Fruit fly (Drosophila melanogaster): ENCODE data around the gene Rheb.

The Rheb gene

dm6 chr3R:5601044-5601523 lies 32.4 kb downstream of the Rheb start, which contains the start of the genes kra and SecS (continued):
- TF ChIP-seq unpg (GFP tag; optimal IDR thresholded peaks at IDR 0.05) (peak; percentile 62), H2.0 (GFP tag; IDR thresholded peaks at IDR 0.05) (no peak), B-H2 (GFP tag; optimal IDR thresholded peaks at IDR 0.05) (peak; percentile 58), CG7839 (tag; optimal IDR thresholded peaks at IDR 0.05) (no peak), oc (tag; optimal IDR thresholded peaks at IDR 0.05) (no peak), hth (optimal IDR thresholded peaks at IDR 0.05) (no peak), Oli (tag; optimal IDR thresholded peaks at IDR 0.05) (no peak), CG11085 (GFP tag; IDR thresholded peaks at IDR 0.05) (no peak), CG12391 (tag; optimal IDR thresholded peaks at IDR 0.05) (peak; percentile 74), ttk (GFP tag; IDR thresholded peaks at IDR 0.05) (no peak), HLH4C (GFP tag; IDR thresholded peaks at IDR 0.05; ENCODE audit: partially characterized antibody) (no peak), CG6654 (GFP tag; optimal IDR thresholded peaks at IDR 0.05) (peak; percentile 31), CG8944 (GFP tag; optimal IDR thresholded peaks at IDR 0.05) (peak; percentile 32), gem (tag; optimal IDR thresholded peaks at IDR 0.05) (peak; percentile 75), dan (GFP tag; IDR thresholded peaks at IDR 0.05) (no peak), Atf3 (GFP tag; optimal IDR thresholded peaks at IDR 0.05) (no peak), CG12236 (GFP tag; optimal IDR thresholded peaks at IDR 0.05) (no peak), CG18619 (GFP tag; optimal IDR thresholded peaks at IDR 0.05) (peak; percentile 51), CG9215 (GFP tag; IDR thresholded peaks at IDR 0.05) (no peak), Mes4 (GFP tag; optimal IDR thresholded peaks at IDR 0.05) (no peak), emc (GFP tag; optimal IDR thresholded peaks at IDR 0.05) (no peak), Myb (GFP tag; optimal IDR thresholded peaks at IDR 0.05) (peak; percentile 80), CG32772 (GFP tag; IDR thresholded peaks at IDR 0.05) (no peak), CG8359 (GFP tag; optimal IDR thresholded peaks at IDR 0.05; ENCODE audit: borderline replicate concordance) (no peak), CG11093 (GFP tag; IDR thresholded peaks at IDR 0.05) (no peak), YL-1 (GFP tag; optimal IDR thresholded peaks at IDR 0.05) (peak; percentile 77), pita (GFP tag; optimal IDR thresholded peaks at IDR 0.05) (no peak), CG9797 (GFP tag; optimal IDR thresholded peaks at IDR 0.05) (peak; percentile 97), psq (GFP tag; optimal IDR thresholded peaks at IDR 0.05) (no peak), CG3281 (GFP tag; optimal IDR thresholded peaks at IDR 0.05) (peak; percentile 62), CG8388 (GFP tag; optimal IDR thresholded peaks at IDR 0.05) (peak; percentile 21), hb (GFP tag; IDR thresholded peaks at IDR 0.05; ENCODE audit: partially characterized antibody) (no peak), vvl (GFP tag; IDR thresholded peaks at IDR 0.05) (no peak), Tbp (GFP tag; optimal IDR thresholded peaks at IDR 0.05) (no peak), CG17328 (GFP tag; IDR thresholded peaks at IDR 0.05) (no peak), Vsx1 (GFP tag; optimal IDR thresholded peaks at IDR 0.05) (no peak), Bdp1 (GFP tag; optimal IDR thresholded peaks at IDR 0.05) (peak; percentile 18), Bgb (GFP tag; IDR thresholded peaks at IDR 0.05; ENCODE audit: partially characterized antibody) (no peak), hbn (GFP tag; IDR thresholded peaks at IDR 0.05; ENCODE audit: partially characterized antibody) (no peak), CG31388 (GFP tag; optimal IDR thresholded peaks at IDR 0.05) (no peak), CG12769 (tag; optimal IDR thresholded peaks at IDR 0.05) (no peak), Blimp-1 (GFP tag; optimal IDR thresholded peaks at IDR 0.05) (peak; percentile 71), CG1024 (GFP tag; IDR thresholded peaks at IDR 0.05) (no peak), CG9932 (GFP tag; IDR thresholded peaks at IDR 0.05) (no peak), CG8765 (GFP tag; IDR thresholded peaks at IDR 0.05) (no peak), btn (GFP tag; optimal IDR thresholded peaks at IDR 0.05) (no peak), Fer2 (tag; optimal IDR thresholded peaks at IDR 0.05) (peak; percentile 60), br (optimal IDR thresholded peaks at IDR 0.05) (no peak), D19B (GFP tag; optimal IDR thresholded peaks at IDR 0.05) (peak; percentile 4), CG4854 (GFP tag; optimal IDR thresholded peaks at IDR 0.05) (peak; percentile 44), bigmax (GFP tag; optimal IDR thresholded peaks at IDR 0.05) (peak; percentile 53), CG15601 (tag; optimal IDR thresholded peaks at IDR 0.05) (peak; percentile 50)
